Worm (Caenorhabditis elegans) whole organism, L4/young adult: ENCODE data around the gene str-77.

Experiments
- W03F9.2 ChIP-seq: fragments of 150-350 bp; optimal IDR thresholded peaks from 2 replicates; lab custom pipeline; 2014; ENCODE audit warnings: missing biosample characterization, missing genetic modification characterization
- dao-5 ChIP-seq: sonication (generic microtip); optimal IDR thresholded peaks from 2 replicates; lab custom pipeline; 2016; ENCODE audit warnings: missing genotype, missing genetic modification characterization, moderate library complexity, missing compliant biosample characterization
- him-1 ChIP-seq: sonication (generic microtip); optimal IDR thresholded peaks from 2 replicates; lab custom pipeline; 2016; ENCODE audit warnings: missing genotype, missing genetic modification reagents, missing genetic modification characterization, missing compliant biosample characterization

DNA sequence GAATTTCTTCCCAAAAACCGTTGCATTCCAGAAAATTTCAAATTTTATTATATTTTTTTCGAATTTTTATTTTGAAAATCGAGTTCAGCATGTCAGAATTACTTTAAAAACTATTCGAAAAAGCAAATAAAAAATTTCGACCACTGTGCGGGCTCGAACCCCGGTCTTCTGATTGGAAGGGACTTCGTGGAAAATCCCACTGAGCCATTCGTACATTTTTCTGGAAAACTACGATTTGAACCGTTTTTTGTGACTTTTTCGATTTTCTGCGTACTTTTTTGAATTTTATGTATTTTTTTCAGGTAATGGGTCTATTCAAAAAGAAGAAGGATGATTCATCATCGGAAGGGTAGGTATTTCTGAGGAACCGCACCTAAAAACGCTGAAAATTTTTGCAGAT, 36.8 kb downstream of the str-77 start, which contains the start of gene pgp-9:
- TF ChIP-seq him-1 (tag; lab: Kevin White, UChicago): no peak
- TF ChIP-seq dao-5 (tag; lab: Kevin White, UChicago): no peak
- no peak for TF ChIP-seq W03F9.2 (tag; lab: Kevin White, UChicago)
